Fruit fly (Drosophila melanogaster): ENCODE results near the gene UGP.
A peak's percentile ranks its signal among the peaks of the same experiment; 100 is the strongest.

- TF ChIP-seq CG13204 (GFP tag; optimal IDR thresholded peaks at IDR 0.05) (no peak), CG9948 (tag; optimal IDR thresholded peaks at IDR 0.05) (no peak), CG12605 (GFP tag; IDR thresholded peaks at IDR 0.05) (no peak), gl (tag; optimal IDR thresholded peaks at IDR 0.05) (no peak), EcR (GFP tag; optimal IDR thresholded peaks at IDR 0.05) (peak; percentile 23), CG34367 (tag; optimal IDR thresholded peaks at IDR 0.05) (no peak), Pif1B (GFP tag; optimal IDR thresholded peaks at IDR 0.05) (peak; percentile 21), Snoo (tag; optimal IDR thresholded peaks at IDR 0.05) (no peak)
Observed at dm6 chr3L:9401354-9402156, 42.8 kb upstream of the UGP start.
